Fruit fly (Drosophila melanogaster): Measurements from ENCODE around the gene Sr-CIV.
A peak's percentile ranks its signal among the peaks of the same experiment; 100 is the strongest.

Sr-CIV gene

DNA sequence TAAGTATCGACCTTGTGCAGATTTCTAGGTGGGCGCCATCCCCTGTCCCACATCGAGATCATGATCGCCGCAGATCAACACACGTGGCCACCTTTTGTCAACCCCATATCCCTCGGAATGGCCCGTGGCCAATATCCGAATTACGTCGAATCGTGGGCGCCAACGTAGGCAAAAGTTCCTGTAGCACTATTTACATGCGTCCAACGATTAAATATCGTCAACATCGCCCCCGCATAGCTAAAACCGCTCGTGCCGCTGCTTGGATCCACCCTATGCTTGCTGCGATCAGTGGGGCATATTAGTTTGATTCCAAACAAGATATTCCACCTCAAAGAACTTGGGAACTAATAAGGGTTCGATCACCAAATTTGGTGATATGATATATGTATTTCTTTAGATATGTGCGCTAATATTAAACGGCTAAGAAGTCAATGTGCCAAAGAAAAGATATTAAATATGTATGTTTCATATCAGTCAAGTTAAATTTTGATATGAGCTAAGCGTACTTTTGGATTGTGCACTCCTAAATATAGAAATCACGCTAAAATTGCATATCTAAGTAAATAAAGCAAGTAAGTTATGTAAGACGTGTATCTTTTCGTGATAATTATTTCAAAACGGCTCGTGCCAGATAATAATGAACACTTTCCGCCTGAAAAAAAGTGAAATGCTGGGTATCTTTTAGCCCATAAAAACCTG, 46.6 kb downstream of the Sr-CIV start (continued):
- peak; percentile 50 for TF ChIP-seq Oli (tag; optimal IDR thresholded peaks at IDR 0.05)
- no peak for TF ChIP-seq HLHmδ (GFP tag; optimal IDR thresholded peaks at IDR 0.05)
- no peak for TF ChIP-seq CG18476 (GFP tag; optimal IDR thresholded peaks at IDR 0.05)
- TF ChIP-seq CG2202 (tag; optimal IDR thresholded peaks at IDR 0.05), result no peak
- TF ChIP-seq CG11456 (GFP tag; IDR thresholded peaks at IDR 0.05), result no peak
- TF ChIP-seq hkb (optimal IDR thresholded peaks at IDR 0.05), result no peak
- TF ChIP-seq hkb (GFP tag; IDR thresholded peaks at IDR 0.05), result no peak
- peak; percentile 38 for TF ChIP-seq sd (tag; optimal IDR thresholded peaks at IDR 0.05)
- TF ChIP-seq Fer1 (GFP tag; optimal IDR thresholded peaks at IDR 0.05), result no peak
- TF ChIP-seq nerfin-2 (GFP tag; IDR thresholded peaks at IDR 0.05; ENCODE audit: partially characterized antibody), result no peak
- no peak for TF ChIP-seq CG5180 (GFP tag; optimal IDR thresholded peaks at IDR 0.05)
- no peak for TF ChIP-seq sc (optimal IDR thresholded peaks at IDR 0.05)
- TF ChIP-seq sc (GFP tag; optimal IDR thresholded peaks at IDR 0.05), result no peak
- no peak for TF ChIP-seq Nf-YB (GFP tag; optimal IDR thresholded peaks at IDR 0.05)
- peak; percentile 40 for TF ChIP-seq CG11723 (GFP tag; optimal IDR thresholded peaks at IDR 0.05)
- TF ChIP-seq CG30431 (GFP tag; optimal IDR thresholded peaks at IDR 0.05), result no peak
- no peak for TF ChIP-seq Hr78 (GFP tag; optimal IDR thresholded peaks at IDR 0.05)
- TF ChIP-seq B-H2 (GFP tag; optimal IDR thresholded peaks at IDR 0.05), result peak; percentile 53
- TF ChIP-seq chif (GFP tag; optimal IDR thresholded peaks at IDR 0.05), result peak; percentile 3 to 44
- TF ChIP-seq nmo (GFP tag; optimal IDR thresholded peaks at IDR 0.05), result peak; percentile 46
- TF ChIP-seq fd96Cb (tag; optimal IDR thresholded peaks at IDR 0.05), result peak; percentile 19
- TF ChIP-seq zen (tag; optimal IDR thresholded peaks at IDR 0.05), result no peak
- no peak for TF ChIP-seq CG2199 (GFP tag; IDR thresholded peaks at IDR 0.05)
- TF ChIP-seq CG2120 (GFP tag; optimal IDR thresholded peaks at IDR 0.05), result peak; percentile 83
- TF ChIP-seq gcm (GFP tag; optimal IDR thresholded peaks at IDR 0.05), result no peak
- TF ChIP-seq chn (GFP tag; optimal IDR thresholded peaks at IDR 0.05), result peak; percentile 36
- no peak for TF ChIP-seq CG43689 (GFP tag; IDR thresholded peaks at IDR 0.05)
- TF ChIP-seq CG3281 (GFP tag; optimal IDR thresholded peaks at IDR 0.05), result peak; percentile 41
- TF ChIP-seq ATbp (GFP tag; optimal IDR thresholded peaks at IDR 0.05), result no peak
- no peak for TF ChIP-seq oc (tag; optimal IDR thresholded peaks at IDR 0.05)
- no peak for TF ChIP-seq ewg (GFP tag; optimal IDR thresholded peaks at IDR 0.05)
- TF ChIP-seq mld (GFP tag; IDR thresholded peaks at IDR 0.05; ENCODE audit: partially characterized antibody), result no peak
- TF ChIP-seq Vsx1 (GFP tag; optimal IDR thresholded peaks at IDR 0.05), result no peak
- peak; percentile 15 for TF ChIP-seq CG18599 (GFP tag; optimal IDR thresholded peaks at IDR 0.05)
- TF ChIP-seq CG17802 (tag; optimal IDR thresholded peaks at IDR 0.05), result no peak
- no peak for TF ChIP-seq CG8290 (GFP tag; optimal IDR thresholded peaks at IDR 0.05)
- peak in 1 of 2 experiments; percentile 68 for TF ChIP-seq CG8290 (tag; optimal IDR thresholded peaks at IDR 0.05)
- TF ChIP-seq Bgb (GFP tag; IDR thresholded peaks at IDR 0.05; ENCODE audit: partially characterized antibody), result peak; percentile 20; the same call in 1 of the 2 replicates
- no peak for TF ChIP-seq CG12104 (GFP tag; optimal IDR thresholded peaks at IDR 0.05)
- TF ChIP-seq sim (GFP tag; IDR thresholded peaks at IDR 0.05), result no peak
- TF ChIP-seq Atf6 (GFP tag; IDR thresholded peaks at IDR 0.05), result no peak
- TF ChIP-seq Hmx (GFP tag; optimal IDR thresholded peaks at IDR 0.05), result peak; percentile 23
- TF ChIP-seq TFAM (GFP tag; optimal IDR thresholded peaks at IDR 0.05), result no peak
- peak; percentile 55; the same call in 2 of the 3 replicates for TF ChIP-seq dysf (GFP tag; IDR thresholded peaks at IDR 0.05)
- TF ChIP-seq Dip3 (GFP tag; optimal IDR thresholded peaks at IDR 0.05), result peak; percentile 30
- no peak for TF ChIP-seq kah (GFP tag; optimal IDR thresholded peaks at IDR 0.05)
- peak; percentile 39 for TF ChIP-seq CG12155 (GFP tag; optimal IDR thresholded peaks at IDR 0.05)
- TF ChIP-seq lov (optimal IDR thresholded peaks at IDR 0.05), result no peak
- TF ChIP-seq lov (GFP tag; IDR thresholded peaks at IDR 0.05), result no peak
- TF ChIP-seq tll (GFP tag; optimal IDR thresholded peaks at IDR 0.05), result no peak

All from whole organism, embryonic.